Fruit fly (Drosophila melanogaster) whole organism, embryonic: ENCODE data around the gene Ufd4.
A peak's percentile ranks its signal among the peaks of the same experiment; 100 is the strongest.

Experiments
- ATbp ChIP-seq: fragments of 200-800 bp; sonication (Bioruptor generic); optimal IDR thresholded peaks from 2 replicates; lab custom pipeline; 2017; ENCODE audit warnings: missing biosample characterization, mild to moderate bottlenecking, missing genetic modification characterization, missing genetic modification reagents
- Atf3 ChIP-seq: fragments of 200-800 bp; sonication (Bioruptor generic); optimal IDR thresholded peaks from 3 replicates; lab custom pipeline; 2016; ENCODE audit warnings: missing biosample characterization, missing genetic modification characterization
- BEAF-32 ChIP-seq: fragments of 200-800 bp; sonication (Bioruptor generic); optimal IDR thresholded peaks from 3 replicates; lab custom pipeline; 2017; ENCODE audit warnings: missing biosample characterization, missing genetic modification characterization, mild to moderate bottlenecking, moderate library complexity, missing genetic modification reagents
- CG10654 ChIP-seq: fragments of 200-800 bp; sonication (Bioruptor generic); optimal IDR thresholded peaks from 2 replicates; lab custom pipeline; 2016; ENCODE audit warnings: missing biosample characterization, missing genetic modification characterization
- CG10979 ChIP-seq: fragments of 200-800 bp; sonication (Bioruptor generic); optimal IDR thresholded peaks from 2 replicates; lab custom pipeline; 2018; ENCODE audit warnings: missing biosample characterization, mild to moderate bottlenecking, missing genetic modification characterization, moderate library complexity
- CG11398 ChIP-seq: fragments of 200-800 bp; sonication (Bioruptor generic); optimal IDR thresholded peaks from 2 replicates; lab custom pipeline; 2016; ENCODE audit warnings: missing biosample characterization, missing genetic modification characterization
- CG12104 ChIP-seq: fragments of 200-800 bp; sonication (Bioruptor generic); optimal IDR thresholded peaks from 3 replicates; lab custom pipeline; 2016; ENCODE audit warnings: missing biosample characterization, missing genetic modification characterization
- CG12219 ChIP-seq: fragments of 200-800 bp; sonication (Bioruptor generic); optimal IDR thresholded peaks from 3 replicates; lab custom pipeline; 2018; ENCODE audit warnings: missing biosample characterization, mild to moderate bottlenecking, missing genetic modification characterization
- CG13424 ChIP-seq: fragments of 200-800 bp; sonication (Bioruptor generic); optimal IDR thresholded peaks from 2 replicates; lab custom pipeline; 2019; ENCODE audit warnings: missing biosample characterization, mild to moderate bottlenecking, missing genetic modification characterization, moderate library complexity
- CG14441 ChIP-seq: fragments of 200-800 bp; sonication (Bioruptor generic); IDR thresholded peaks from 2 replicates; pipeline ENCODE4 v1.3.6; 2022; ENCODE audit warnings: missing biosample characterization, missing genetic modification characterization
- CG14965 ChIP-seq: fragments of 200-800 bp; sonication (Bioruptor generic); optimal IDR thresholded peaks from 2 replicates; lab custom pipeline; 2016; ENCODE audit warnings: missing biosample characterization, missing genetic modification characterization, borderline replicate concordance
- CG17829 ChIP-seq: fragments of 200-800 bp; optimal IDR thresholded peaks from 2 replicates; lab custom pipeline; 2019; ENCODE audit warnings: missing biosample characterization, mild to moderate bottlenecking, missing genetic modification characterization, moderate library complexity
- CG17912 ChIP-seq: fragments of 200-800 bp; sonication (Bioruptor generic); optimal IDR thresholded peaks from 2 replicates; lab custom pipeline; 2018; ENCODE audit warnings: missing biosample characterization, mild to moderate bottlenecking, missing genetic modification characterization
- CG18011 ChIP-seq: fragments of 200-800 bp; sonication (Bioruptor generic); optimal IDR thresholded peaks from 2 replicates; lab custom pipeline; 2017; ENCODE audit warnings: missing biosample characterization, missing genetic modification characterization, mild to moderate bottlenecking, moderate library complexity, missing genotype
- CG1832 ChIP-seq: fragments of 200-800 bp; sonication (Bioruptor generic); optimal IDR thresholded peaks from 2 replicates; lab custom pipeline; 2017; ENCODE audit warnings: missing biosample characterization, mild to moderate bottlenecking, missing genetic modification characterization, inconsistent platforms
- CG30020 ChIP-seq: fragments of 200-800 bp; optimal IDR thresholded peaks from 2 replicates; lab custom pipeline; 2019; ENCODE audit warnings: missing biosample characterization, mild to moderate bottlenecking, missing genetic modification characterization, moderate library complexity
- CG31441 ChIP-seq: fragments of 200-800 bp; sonication (Bioruptor generic); IDR thresholded peaks from 2 replicates; pipeline ENCODE4 v1.3.6; 2022; ENCODE audit warnings: missing biosample characterization, missing genetic modification characterization
- CG3163 ChIP-seq: fragments of 200-800 bp; sonication (Bioruptor generic); optimal IDR thresholded peaks from 3 replicates; lab custom pipeline; 2016; ENCODE audit warnings: missing biosample characterization, missing genetic modification characterization
- CG6272 ChIP-seq: fragments of 200-800 bp; sonication (Bioruptor generic); IDR thresholded peaks from 2 replicates; pipeline ENCODE4 v1.3.6; 2022; ENCODE audit warnings: missing biosample characterization, missing genetic modification characterization
- CG6854 ChIP-seq: fragments of 200-800 bp; sonication (Bioruptor generic); optimal IDR thresholded peaks from 3 replicates; lab custom pipeline; 2017; ENCODE audit warnings: missing biosample characterization, mild to moderate bottlenecking, missing genetic modification characterization
- CG8359 ChIP-seq: fragments of 200-800 bp; sonication (Bioruptor generic); optimal IDR thresholded peaks from 2 replicates; lab custom pipeline; 2017; ENCODE audit warnings: missing biosample characterization, mild to moderate bottlenecking, missing genetic modification characterization, borderline replicate concordance
- CG8765 ChIP-seq: fragments of 200-800 bp; sonication (Bioruptor generic); IDR thresholded peaks from 2 replicates; pipeline ENCODE4 v1.3.6; 2022; ENCODE audit warnings: missing biosample characterization, missing genetic modification characterization
- CG9609 ChIP-seq: fragments of 200-800 bp; sonication (Bioruptor generic); optimal IDR thresholded peaks from 3 replicates; lab custom pipeline; 2016; ENCODE audit warnings: missing biosample characterization, missing genetic modification characterization
- Camta ChIP-seq: fragments of 200-800 bp; sonication (Bioruptor generic); optimal IDR thresholded peaks from 2 replicates; lab custom pipeline; 2016; ENCODE audit warnings: missing biosample characterization, missing genetic modification characterization
- CkIIα-i1 ChIP-seq: fragments of 200-800 bp; sonication (Bioruptor generic); IDR thresholded peaks from 2 replicates; pipeline ENCODE4 v1.3.6; 2022; ENCODE audit warnings: missing biosample characterization, missing genetic modification characterization
- CoRest ChIP-seq: fragments of 200-800 bp; sonication (Bioruptor generic); optimal IDR thresholded peaks from 3 replicates; lab custom pipeline; 2018; ENCODE audit warnings: missing biosample characterization, mild to moderate bottlenecking, missing genetic modification characterization, moderate library complexity
- CrebB ChIP-seq: fragments of 200-800 bp; sonication (Bioruptor generic); optimal IDR thresholded peaks from 3 replicates; lab custom pipeline; 2018; ENCODE audit warnings: missing biosample characterization, mild to moderate bottlenecking, missing genetic modification characterization
- Deaf1 ChIP-seq: fragments of 200-800 bp; optimal IDR thresholded peaks from 3 replicates; lab custom pipeline; 2019; ENCODE audit warnings: missing biosample characterization, mild to moderate bottlenecking, missing genetic modification characterization, moderate library complexity
- ERR ChIP-seq: fragments of 200-800 bp; sonication (Bioruptor generic); optimal IDR thresholded peaks from 2 replicates; lab custom pipeline; 2016; ENCODE audit warnings: missing biosample characterization, missing genetic modification characterization
- HHEX ChIP-seq: fragments of 200-800 bp; sonication (Bioruptor generic); optimal IDR thresholded peaks from 3 replicates; lab custom pipeline; 2017; ENCODE audit warnings: missing biosample characterization, mild to moderate bottlenecking, missing genetic modification characterization, missing genetic modification reagents
- HLHmδ ChIP-seq: fragments of 200-800 bp; sonication (Bioruptor generic); optimal IDR thresholded peaks from 2 replicates; lab custom pipeline; 2018; ENCODE audit warnings: missing biosample characterization, mild to moderate bottlenecking, missing genetic modification characterization, moderate library complexity
- HmgZ ChIP-seq: fragments of 200-800 bp; sonication (Bioruptor generic); optimal IDR thresholded peaks from 2 replicates; lab custom pipeline; 2018; ENCODE audit warnings: missing biosample characterization, mild to moderate bottlenecking, missing genetic modification characterization
- Jarid2 ChIP-seq: fragments of 200-800 bp; sonication (Bioruptor generic); optimal IDR thresholded peaks from 3 replicates; lab custom pipeline; 2017; ENCODE audit warnings: mild to moderate bottlenecking, missing biosample characterization, missing genetic modification reagents, missing genetic modification characterization
- NFAT ChIP-seq: fragments of 200-800 bp; sonication (Bioruptor generic); IDR thresholded peaks from 2 replicates; pipeline ENCODE4 v1.3.6; 2022; ENCODE audit warnings: missing biosample characterization, missing genetic modification characterization
- Oaz ChIP-seq: fragments of 200-800 bp; sonication (Bioruptor generic); IDR thresholded peaks from 2 replicates; pipeline ENCODE4 v1.3.6; 2022; ENCODE audit warnings: missing biosample characterization, missing genetic modification characterization
- Tbp ChIP-seq: fragments of >200 bp; optimal IDR thresholded peaks from 2 replicates; lab custom pipeline; 2018; ENCODE audit warnings: missing biosample characterization, missing genetic modification characterization
- bowl ChIP-seq: fragments of 200-800 bp; sonication (Bioruptor generic); IDR thresholded peaks from 2 replicates; pipeline ENCODE4 v1.3.6; 2022; ENCODE audit warnings: missing biosample characterization, missing genetic modification characterization
- crol ChIP-seq: fragments of 200-800 bp; sonication (Bioruptor generic); IDR thresholded peaks from 2 replicates; pipeline ENCODE4 v1.3.6; 2022; ENCODE audit warnings: missing biosample characterization, missing genetic modification characterization
- disco-r ChIP-seq: fragments of 200-800 bp; sonication (Bioruptor generic); optimal IDR thresholded peaks from 2 replicates; lab custom pipeline; 2016; ENCODE audit warnings: missing biosample characterization, missing genetic modification characterization
- eve ChIP-seq, 2 experiments: fragments of >200 bp; optimal IDR thresholded peaks; 2 replicates each; lab custom pipeline; 2017; ENCODE audit warnings: missing biosample characterization in 2 of 2, missing genetic modification characterization in 2 of 2
- ewg ChIP-seq: fragments of 200-800 bp; sonication (Bioruptor generic); optimal IDR thresholded peaks from 3 replicates; lab custom pipeline; 2017; ENCODE audit warnings: mild to moderate bottlenecking, missing biosample characterization, missing genetic modification reagents, missing genetic modification characterization
- gro ChIP-seq: fragments of 200-800 bp; sonication (Bioruptor generic); optimal IDR thresholded peaks from 2 replicates; lab custom pipeline; 2016; ENCODE audit warnings: missing biosample characterization, missing genetic modification characterization
- lab ChIP-seq: fragments of 200-800 bp; sonication (Bioruptor generic); optimal IDR thresholded peaks from 3 replicates; lab custom pipeline; 2017; ENCODE audit warnings: missing biosample characterization, missing genetic modification characterization, mild to moderate bottlenecking, moderate library complexity, missing genetic modification reagents
- mld ChIP-seq: fragments of 200-800 bp; sonication (Bioruptor generic); IDR thresholded peaks from 3 replicates; pipeline ENCODE4 v1.3.6; 2022; ENCODE audit warnings: missing biosample characterization, missing genetic modification characterization; ENCODE audit not compliant: partially characterized antibody
- oc ChIP-seq: fragments of 200-800 bp; sonication (Bioruptor generic); optimal IDR thresholded peaks from 2 replicates; lab custom pipeline; 2018; ENCODE audit warnings: missing biosample characterization, mild to moderate bottlenecking, missing genetic modification characterization, moderate library complexity
- pros ChIP-seq: fragments of 200-800 bp; sonication (Bioruptor generic); optimal IDR thresholded peaks from 3 replicates; lab custom pipeline; 2019; ENCODE audit warnings: missing biosample characterization, mild to moderate bottlenecking, missing genetic modification characterization, moderate library complexity
- run ChIP-seq: fragments of 200-800 bp; sonication (Bioruptor generic); optimal IDR thresholded peaks from 3 replicates; lab custom pipeline; 2018; ENCODE audit warnings: missing biosample characterization, mild to moderate bottlenecking, missing genetic modification characterization
- slp2 ChIP-seq: fragments of 200-800 bp; sonication (Bioruptor generic); optimal IDR thresholded peaks from 2 replicates; lab custom pipeline; 2016; ENCODE audit warnings: missing biosample characterization, missing genetic modification characterization
- sna ChIP-seq: fragments of 200-800 bp; sonication (Bioruptor generic); IDR thresholded peaks from 2 replicates; pipeline ENCODE4 v1.3.6; 2022; ENCODE audit warnings: missing biosample characterization, missing genetic modification characterization; ENCODE audit not compliant: partially characterized antibody
- toy ChIP-seq: fragments of 200-800 bp; sonication (Bioruptor generic); IDR thresholded peaks from 2 replicates; pipeline ENCODE4 v1.3.6; 2022; ENCODE audit warnings: missing biosample characterization, missing genetic modification characterization

Gene Ufd4

dm6 chr2L:10334854-10335277, 42.7 kb upstream of the Ufd4 start (continued):
- TF ChIP-seq HHEX (GFP tag; lab: Kevin White, UChicago), result peak; percentile 78
- peak; percentile 93 for TF ChIP-seq lab (GFP tag; lab: Kevin White, UChicago)
- TF ChIP-seq eve (GFP tag; optimal IDR thresholded peaks at IDR 0.05; lab: Kevin White, UChicago), result peak in 1 of 2 experiments; percentile 95
- TF ChIP-seq CG18011, result peak; percentile 34
- TF ChIP-seq CG13424 (tag; lab: Kevin White, UChicago), result peak; percentile 56
- peak; percentile 36 for TF ChIP-seq Camta (GFP tag; lab: Kevin White, UChicago)
- TF ChIP-seq CoRest (tag; lab: Kevin White, UChicago), result peak; percentile 10
- TF ChIP-seq sna (GFP tag; lab: Robert Waterston, UW), result peak; percentile 63
- TF ChIP-seq Oaz (GFP tag; lab: Robert Waterston, UW), result no peak
- no peak for TF ChIP-seq toy (GFP tag; lab: Robert Waterston, UW)
- TF ChIP-seq CG10979, result peak; percentile 44
- TF ChIP-seq CG17829 (tag; lab: Kevin White, UChicago), result peak; percentile 63
- TF ChIP-seq pros (GFP tag; lab: Kevin White, UChicago), result peak; percentile 74
- peak; percentile 14 for TF ChIP-seq CG10654 (GFP tag; lab: Kevin White, UChicago)
- TF ChIP-seq CG9609, result peak; percentile 26
- TF ChIP-seq mld, result no peak
- TF ChIP-seq ewg (GFP tag; lab: Kevin White, UChicago), result peak; percentile 26
- peak; percentile 96 for TF ChIP-seq CG30020 (tag; lab: Kevin White, UChicago)
- no peak for TF ChIP-seq CG8765 (GFP tag; lab: Robert Waterston, UW)
- peak; percentile 70; the same call in 1 of the 2 replicates for TF ChIP-seq NFAT (GFP tag; lab: Robert Waterston, UW)
- peak; percentile 92 for TF ChIP-seq HmgZ (tag; lab: Kevin White, UChicago)
- TF ChIP-seq CG6854 (GFP tag; lab: Kevin White, UChicago), result peak; percentile 71
- TF ChIP-seq oc, result peak; percentile 91
- no peak for TF ChIP-seq crol (GFP tag; lab: Robert Waterston, UW)
- TF ChIP-seq CG31441, result peak; percentile 49
- TF ChIP-seq CG12219, result peak; percentile 75
- TF ChIP-seq Jarid2 (GFP tag; lab: Kevin White, UChicago), result no peak
- no peak; the same call in 1 of the 2 replicates for TF ChIP-seq bowl (GFP tag; lab: Robert Waterston, UW)
- peak; percentile 82 for TF ChIP-seq gro (GFP tag; lab: Kevin White, UChicago)
- no peak for TF ChIP-seq CkIIα-i1 (GFP tag; lab: Robert Waterston, UW)
- peak; percentile 89 for TF ChIP-seq CrebB (tag; lab: Kevin White, UChicago)
- TF ChIP-seq CG11398 (GFP tag; lab: Kevin White, UChicago), result peak; percentile 30
- peak; percentile 40 for TF ChIP-seq Deaf1 (tag; lab: Kevin White, UChicago)
- no peak for TF ChIP-seq run (tag; lab: Kevin White, UChicago)
- TF ChIP-seq disco-r (GFP tag; lab: Kevin White, UChicago), result peak; percentile 24
- TF ChIP-seq CG1832 (GFP tag; lab: Kevin White, UChicago), result no peak
- no peak for TF ChIP-seq Tbp (GFP tag; lab: Kevin White, UChicago)
- no peak for TF ChIP-seq CG8359 (GFP tag; lab: Kevin White, UChicago)
- peak; percentile 63 for TF ChIP-seq CG3163
- TF ChIP-seq ERR (GFP tag; lab: Kevin White, UChicago), result peak; percentile 44
- TF ChIP-seq ATbp, result peak; percentile 73
- peak; percentile 51; the same call in 1 of the 2 replicates for TF ChIP-seq CG14441 (GFP tag; lab: Robert Waterston, UW)
- TF ChIP-seq HLHmδ, result peak; percentile 93
- TF ChIP-seq Atf3 (GFP tag; lab: Kevin White, UChicago), result no peak
- no peak for TF ChIP-seq CG14965 (GFP tag; lab: Kevin White, UChicago)
- TF ChIP-seq BEAF-32 (GFP tag; lab: Kevin White, UChicago), result peak; percentile 62
- TF ChIP-seq slp2 (GFP tag; lab: Kevin White, UChicago), result peak; percentile 43
- no peak for TF ChIP-seq CG12104 (GFP tag; lab: Kevin White, UChicago)
- no peak for TF ChIP-seq CG6272 (GFP tag; lab: Robert Waterston, UW)
- TF ChIP-seq CG17912 (GFP tag; lab: Kevin White, UChicago), result peak; percentile 85
